Worm (Caenorhabditis elegans): ENCODE data around the gene glrx-3.

Gene glrx-3

DNA sequence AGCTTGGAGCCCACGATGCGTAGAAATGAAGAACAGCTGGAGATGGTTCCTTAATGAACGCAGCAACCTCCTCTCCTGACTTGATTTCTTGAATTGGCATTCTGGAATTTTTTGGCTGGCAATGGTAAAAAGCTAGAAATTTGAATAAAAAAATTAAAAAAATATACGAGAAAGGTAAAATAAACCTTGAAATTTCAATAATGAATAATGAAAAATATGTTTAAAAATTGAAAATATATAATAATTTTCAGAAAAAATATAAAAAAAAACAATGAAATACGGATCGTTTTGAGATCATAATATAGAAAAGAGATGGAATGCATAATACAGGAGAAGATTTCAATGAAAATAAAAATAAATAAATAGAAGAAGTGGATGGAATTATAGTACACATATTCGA is at the start of gene glrx-3:
glrx-3 (minus strand) TSS at position 101 of the 400 bp plus-strand sequence.
- no peak for TF ChIP-seq unc-62 (GFP tag; optimal IDR thresholded peaks at IDR 0.05)

DNA sequence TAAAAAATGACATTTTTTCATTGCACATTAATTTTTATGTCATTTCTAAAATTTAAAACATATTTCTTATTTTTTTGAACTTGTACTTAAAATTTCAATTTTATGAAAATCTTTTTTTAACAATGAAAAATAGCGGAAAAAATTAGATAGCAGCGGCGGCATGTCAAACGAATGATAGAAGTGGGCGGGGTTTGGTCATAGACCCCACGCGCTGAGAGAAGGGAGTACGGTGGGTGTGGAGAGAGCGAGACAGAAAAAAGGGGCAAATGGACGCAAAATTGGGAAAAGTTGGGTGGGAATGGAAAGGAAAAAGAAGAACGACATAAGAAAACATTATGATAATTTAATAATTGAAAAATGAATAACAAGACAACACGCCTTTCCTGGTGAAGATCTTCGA is 46.8 kb upstream of the glrx-3 start:
- TF ChIP-seq unc-62 (GFP tag; optimal IDR thresholded peaks at IDR 0.05) = no peak

DNA sequence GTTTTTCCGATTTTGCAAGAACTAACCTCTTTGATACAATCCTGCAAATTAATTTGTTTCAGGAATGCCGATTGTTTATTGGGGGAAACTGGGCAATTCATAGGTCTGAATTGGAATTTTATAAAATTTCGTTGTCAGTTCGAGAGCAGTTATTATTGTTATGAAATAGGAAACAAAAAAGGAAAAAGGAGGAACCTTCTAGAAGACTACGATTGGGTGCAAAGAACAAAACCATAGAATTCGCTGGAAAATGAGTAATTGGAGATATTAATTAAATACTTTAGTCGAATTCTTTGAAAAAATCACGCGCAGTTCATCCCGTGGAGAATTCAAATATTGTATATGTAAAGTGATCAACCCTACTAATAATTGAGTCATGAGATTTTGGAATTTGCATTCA is 46.3 kb upstream of the glrx-3 start, which contains the start of gene F13A2.9:
F13A2.9 (minus strand) TSS at position 101 of the 400 bp plus-strand sequence.
- no peak for TF ChIP-seq unc-62 (GFP tag; optimal IDR thresholded peaks at IDR 0.05)

DNA sequence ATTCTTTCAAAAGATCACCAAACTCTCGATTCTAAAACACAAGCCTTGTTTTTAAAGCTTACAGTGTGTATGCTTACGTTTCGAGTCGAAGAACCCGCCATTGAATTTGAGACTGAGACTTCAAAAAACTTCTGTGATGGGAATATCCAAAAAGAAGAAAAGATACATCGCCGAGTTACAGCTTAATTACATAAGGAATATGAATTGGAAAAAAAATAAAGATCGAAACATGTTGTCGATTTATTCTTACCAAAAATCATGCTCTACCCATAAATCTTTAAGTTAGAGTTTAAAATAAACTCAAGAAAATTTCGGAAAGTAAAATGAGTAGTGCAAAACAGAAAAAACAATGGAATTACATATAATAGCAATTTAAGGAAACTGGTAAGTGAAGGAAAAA is 45.1 kb upstream of the glrx-3 start, which contains the start of gene F13A2.10:
F13A2.10 (minus strand) TSS at position 101 of the 400 bp plus-strand sequence.
- TF ChIP-seq unc-62 (GFP tag; optimal IDR thresholded peaks at IDR 0.05) = no peak

DNA sequence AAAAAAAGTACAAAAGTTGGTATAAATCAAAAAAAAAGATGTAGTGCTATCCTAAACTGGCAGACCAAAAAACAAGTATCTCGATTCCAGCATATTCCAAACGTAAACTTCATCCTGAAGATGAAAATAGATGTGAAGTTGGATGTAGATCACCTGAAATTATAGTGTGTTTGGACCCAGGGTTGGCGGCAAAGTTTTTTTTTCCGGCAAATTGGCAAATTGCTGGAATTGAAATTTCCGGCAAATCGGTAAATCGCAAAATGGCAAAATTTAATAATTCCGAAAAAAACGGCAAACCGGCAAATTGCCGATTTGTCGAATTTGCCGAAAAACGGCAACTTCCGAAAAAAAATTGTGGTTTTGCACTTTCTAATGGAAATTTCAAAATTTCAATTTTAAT is 43.4 kb upstream of the glrx-3 start, which contains the start of gene F13A2.2:
F13A2.2 (minus strand) TSS at position 101 of the 400 bp plus-strand sequence.
- no peak for TF ChIP-seq unc-62 (GFP tag; optimal IDR thresholded peaks at IDR 0.05)

DNA sequence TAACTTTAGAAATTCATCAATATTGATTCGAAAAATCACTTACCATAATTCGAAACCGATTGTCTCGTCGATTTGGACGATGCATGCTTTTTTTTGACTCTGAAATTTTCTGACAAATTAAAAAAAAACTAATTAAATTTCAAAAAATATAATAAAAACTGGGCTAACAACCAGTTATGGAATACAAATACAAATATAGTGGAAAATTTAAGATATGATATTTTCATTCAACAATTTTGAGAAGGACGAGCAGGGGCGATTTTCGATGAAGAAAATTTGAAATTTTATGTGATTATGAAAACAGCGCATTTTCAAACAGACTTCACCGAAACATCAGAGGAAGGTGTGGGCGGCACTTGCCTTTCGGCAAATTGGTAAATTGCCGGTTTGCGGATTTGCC is 41.2 kb upstream of the glrx-3 start, which contains the start of gene F13A2.1:
F13A2.1 (minus strand) TSS at position 101 of the 400 bp plus-strand sequence.
- TF ChIP-seq unc-62 (GFP tag; optimal IDR thresholded peaks at IDR 0.05) = no peak

DNA sequence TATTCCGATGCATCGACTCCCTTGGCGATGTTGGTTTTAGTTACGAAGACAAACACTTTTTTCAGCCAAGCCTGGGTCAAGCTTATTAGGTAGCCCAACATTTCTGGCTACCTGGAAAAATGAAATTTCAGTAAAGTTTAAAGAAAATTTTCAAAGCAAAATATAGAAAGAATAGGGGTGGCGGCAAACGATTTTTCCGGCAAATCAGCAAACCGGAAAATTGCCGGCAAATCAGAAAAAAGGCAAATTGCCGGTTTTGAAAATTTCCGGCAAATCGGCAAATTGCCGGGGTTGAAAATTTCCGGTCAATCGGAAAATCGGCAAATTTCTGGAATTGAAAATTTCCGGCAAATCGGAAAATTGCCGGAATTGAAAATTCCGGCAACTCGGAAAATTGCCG is 36.5 kb upstream of the glrx-3 start, which contains the start of gene F32D1.8:
F32D1.8 (minus strand) TSS at position 101 of the 400 bp plus-strand sequence.
- TF ChIP-seq unc-62 (GFP tag; optimal IDR thresholded peaks at IDR 0.05) = no peak

DNA sequence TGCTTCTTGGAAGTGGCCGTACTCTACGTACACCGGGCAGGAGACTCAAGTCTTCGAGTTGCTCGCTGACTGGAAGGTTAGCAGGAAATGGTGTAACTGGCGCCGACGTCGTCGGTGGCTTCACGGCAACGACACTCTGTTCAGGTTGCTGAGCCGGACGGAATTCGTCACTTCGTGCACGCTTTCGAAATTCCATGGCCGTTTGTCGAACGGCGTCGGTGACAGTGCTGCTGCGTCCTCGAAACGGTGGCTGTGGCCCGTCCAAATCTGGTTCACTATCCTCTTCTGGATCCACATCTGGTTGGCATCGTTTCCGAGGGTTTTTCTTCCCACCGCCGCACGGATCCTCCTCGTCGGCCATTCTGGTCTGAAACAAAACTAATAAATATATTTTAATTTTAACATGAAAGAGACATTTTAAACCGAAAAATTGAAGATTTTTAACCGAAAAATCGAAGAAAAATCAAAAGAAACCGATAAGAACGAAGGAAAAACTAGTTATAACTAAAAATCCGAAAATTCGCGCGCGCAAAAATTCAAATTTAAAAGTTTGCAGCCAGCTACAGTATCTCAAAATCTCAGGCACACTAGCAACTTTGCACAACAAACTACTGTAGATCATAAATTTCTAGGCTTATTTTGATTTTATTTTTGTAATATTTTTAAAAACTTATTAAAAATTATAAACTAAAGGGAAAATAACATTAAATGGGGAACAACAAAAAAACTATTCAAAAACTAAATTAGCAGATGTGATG is 34.9 kb upstream of the glrx-3 start, which contains the start of gene F32D1.7:
F32D1.7 (minus strand) TSS at position 367 of the 758 bp plus-strand sequence.
- no peak for TF ChIP-seq unc-62 (GFP tag; optimal IDR thresholded peaks at IDR 0.05)

DNA sequence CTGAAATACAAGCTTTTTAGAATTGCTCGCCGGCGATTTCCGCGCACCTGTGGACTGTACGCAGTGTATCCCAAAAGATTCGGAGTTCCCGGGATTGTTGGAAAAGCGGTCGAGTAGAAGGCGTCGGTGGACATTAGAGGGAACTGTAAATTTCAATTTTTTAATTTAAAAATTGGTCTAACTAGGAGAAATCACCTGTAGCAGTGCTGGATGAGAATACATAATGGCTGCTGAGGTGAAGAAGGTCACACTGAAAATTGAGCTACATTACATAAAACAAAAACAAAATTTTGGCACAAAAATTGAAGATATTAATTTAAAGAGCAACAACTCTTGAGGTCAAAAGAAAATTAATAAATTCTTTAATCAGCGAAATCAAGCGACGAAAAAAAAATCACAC is 33.5 kb upstream of the glrx-3 start, which contains the start of gene neg-1:
neg-1 (minus strand) TSS at position 250 of the 400 bp plus-strand sequence.
- TF ChIP-seq unc-62 (GFP tag; optimal IDR thresholded peaks at IDR 0.05) = no peak

DNA sequence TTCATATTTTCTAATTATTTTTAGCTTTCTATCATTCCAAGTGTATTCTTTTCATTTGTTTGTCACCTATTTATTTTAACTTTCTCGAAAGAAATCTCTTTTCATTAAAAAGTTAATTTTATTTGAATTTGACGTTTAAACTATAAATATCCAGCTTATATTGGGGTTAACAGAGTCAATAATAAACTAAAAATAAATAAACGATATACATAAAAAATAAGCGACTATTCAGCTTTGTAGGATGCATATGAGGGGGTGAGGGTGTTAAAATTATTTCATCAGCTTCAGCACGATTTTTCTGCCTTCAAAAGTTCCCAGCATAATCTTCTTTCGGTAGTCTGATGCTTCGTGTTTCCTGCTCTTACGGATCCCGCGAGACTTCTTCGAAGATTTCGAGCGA is 32.5 kb upstream of the glrx-3 start:
- no peak for TF ChIP-seq unc-62 (GFP tag; optimal IDR thresholded peaks at IDR 0.05)

DNA sequence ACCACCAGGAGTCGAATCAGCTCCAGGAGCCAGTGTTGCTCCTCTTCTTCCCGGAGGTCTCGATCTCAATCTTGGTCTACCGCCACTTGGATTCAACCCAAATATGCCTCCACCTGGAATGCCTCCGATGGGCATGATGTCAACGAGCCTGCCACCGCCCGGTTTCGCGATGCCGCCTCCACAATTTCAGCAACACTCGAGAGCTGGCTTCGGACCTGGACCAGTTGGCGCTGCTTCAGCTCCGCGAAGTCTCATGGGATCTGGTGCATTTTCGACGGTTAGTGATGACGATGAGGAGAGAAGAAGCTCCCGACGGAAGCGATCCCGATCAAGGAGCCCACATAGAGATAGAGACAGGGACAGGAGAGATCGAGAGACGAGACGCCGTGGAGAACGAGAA is 31.9 kb upstream of the glrx-3 start:
- TF ChIP-seq unc-62 (GFP tag; optimal IDR thresholded peaks at IDR 0.05) = no peak

DNA sequence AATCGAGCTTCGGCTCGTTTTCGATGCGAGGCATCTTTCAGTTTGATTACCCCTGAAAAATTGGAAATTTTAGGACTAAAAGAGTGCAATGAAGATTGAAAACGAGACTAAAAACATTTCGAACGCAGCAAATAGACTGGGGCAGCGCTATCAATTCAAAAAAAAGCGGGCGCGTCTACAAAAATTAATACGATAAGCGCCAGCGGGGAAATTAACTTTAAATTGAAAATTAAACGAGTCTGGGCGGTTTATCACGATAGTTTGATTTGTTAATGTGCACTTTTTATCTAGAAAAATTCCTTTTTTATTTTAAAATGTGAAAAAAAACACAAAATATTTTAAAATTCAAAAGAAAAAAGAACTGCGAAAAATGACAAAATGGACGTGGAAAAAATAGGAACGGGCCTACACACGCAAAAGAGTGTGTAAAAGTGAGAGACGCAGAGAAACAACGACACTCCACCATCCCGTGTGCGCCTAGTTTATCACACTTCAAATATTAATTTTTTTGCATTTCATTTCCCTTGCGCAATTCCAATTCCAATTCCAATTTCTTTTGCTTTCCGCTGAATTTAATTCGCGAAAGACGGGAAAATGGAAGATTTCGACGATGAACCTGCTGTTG is 30.3 kb upstream of the glrx-3 start, which contains the start of the genes gmpr-1 and fipp-1:
gmpr-1 (minus strand) TSS at position 75 of the 625 bp plus-strand sequence.
fipp-1 (plus strand) TSS at position 499 of the 625 bp plus-strand sequence.
- TF ChIP-seq unc-62 (GFP tag; optimal IDR thresholded peaks at IDR 0.05) = no peak

DNA sequence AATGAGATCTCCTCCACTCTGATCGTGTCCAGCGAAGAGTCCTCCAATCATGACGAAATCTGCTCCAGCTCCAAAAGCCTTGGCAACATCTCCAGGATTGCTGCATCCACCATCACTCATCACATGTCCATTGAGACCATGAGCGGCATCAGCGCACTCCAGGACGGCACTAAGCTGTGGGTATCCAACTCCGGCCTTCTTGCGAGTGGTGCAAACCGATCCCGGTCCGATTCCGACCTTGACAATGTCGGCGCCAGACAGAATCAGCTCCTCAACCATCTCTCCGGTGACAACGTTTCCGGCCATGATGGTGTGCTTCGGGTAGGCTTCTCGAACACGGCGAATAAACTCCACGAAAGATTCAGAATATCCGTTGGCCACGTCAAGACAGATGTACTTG is 29.4 kb upstream of the glrx-3 start:
- no peak for TF ChIP-seq unc-62 (GFP tag; optimal IDR thresholded peaks at IDR 0.05)

DNA sequence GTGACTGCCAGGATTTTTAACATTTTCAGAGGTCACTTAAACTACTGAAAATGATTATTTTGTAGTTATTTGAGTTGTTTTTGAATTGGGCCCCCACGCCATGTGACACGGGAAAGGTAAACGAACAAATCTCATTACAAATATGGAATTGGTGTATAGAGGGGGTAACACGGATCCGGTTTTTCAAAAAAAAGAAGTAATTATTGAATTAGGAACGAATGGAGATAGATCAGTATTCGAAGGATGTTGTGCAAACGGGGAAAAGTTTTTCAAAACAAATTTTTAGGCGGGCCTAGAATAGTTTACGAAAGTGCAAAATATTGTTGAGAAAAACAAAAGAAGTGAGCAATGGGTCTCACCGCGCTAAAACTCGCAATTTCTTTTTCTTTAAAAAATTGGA is 25.3 kb upstream of the glrx-3 start, which contains the start of gene F32D1.11:
F32D1.11 (minus strand) TSS at position 101 of the 400 bp plus-strand sequence.
- no peak for TF ChIP-seq unc-62 (GFP tag; optimal IDR thresholded peaks at IDR 0.05)

DNA sequence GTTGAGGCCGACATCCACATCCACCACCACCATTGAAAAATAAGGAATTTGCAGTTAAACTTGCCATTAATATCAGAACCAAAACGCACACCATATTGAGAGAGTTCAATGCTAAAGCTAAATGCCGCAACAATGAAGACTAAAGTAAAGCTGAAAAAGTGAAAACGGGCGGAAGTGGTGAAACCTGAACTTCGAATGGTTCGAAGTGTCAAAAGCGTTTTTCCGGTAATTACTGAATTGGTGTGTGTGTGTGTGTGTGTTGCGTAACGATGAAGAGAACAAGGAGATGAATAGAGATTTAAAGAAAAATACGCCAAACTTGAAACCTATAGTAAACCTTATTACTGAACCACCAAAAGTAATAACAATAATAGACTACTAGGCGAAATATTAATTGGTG is 23.4 kb upstream of the glrx-3 start, which contains the start of gene grl-13:
grl-13 (minus strand) TSS at position 101 of the 400 bp plus-strand sequence.
- no peak for TF ChIP-seq unc-62 (GFP tag; optimal IDR thresholded peaks at IDR 0.05)

DNA sequence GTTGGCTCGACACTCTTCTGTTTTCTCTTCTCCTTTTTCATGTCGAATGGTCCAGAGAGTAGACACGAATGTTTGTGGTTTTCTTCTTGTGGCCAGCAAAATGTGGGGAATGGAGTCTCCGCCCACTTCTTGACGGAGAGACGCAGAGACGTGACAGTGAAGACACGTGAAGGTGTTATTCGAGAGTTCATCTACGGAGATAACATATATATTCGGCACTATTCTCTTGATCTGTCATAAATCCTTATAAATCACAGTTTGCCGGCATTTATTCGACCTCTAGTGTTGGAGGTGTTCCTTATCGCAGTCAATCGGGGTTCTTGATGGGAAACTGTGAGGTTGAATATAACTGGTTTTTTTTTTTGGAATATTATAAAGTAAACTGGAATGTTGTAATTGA is 20.4 kb upstream of the glrx-3 start, which contains the start of gene F32D1.3:
F32D1.3 (minus strand) TSS at position 65 of the 400 bp plus-strand sequence.
- TF ChIP-seq unc-62 (GFP tag; optimal IDR thresholded peaks at IDR 0.05) = no peak
